Fruit fly (Drosophila melanogaster) whole organism, embryonic: ENCODE measurements around the gene Naxd.

Experiments
- Asciz ChIP-seq: fragments of 200-800 bp; sonication (Bioruptor generic); optimal IDR thresholded peaks from 2 replicates; lab custom pipeline; 2017; ENCODE audit warnings: missing biosample characterization, mild to moderate bottlenecking, missing genetic modification characterization, missing genetic modification reagents
- Atf3 ChIP-seq: fragments of 200-800 bp; sonication (Bioruptor generic); optimal IDR thresholded peaks from 3 replicates; lab custom pipeline; 2016; ENCODE audit warnings: missing biosample characterization, missing genetic modification characterization
- CG1024 ChIP-seq: fragments of 200-800 bp; sonication (Bioruptor generic); IDR thresholded peaks from 2 replicates; pipeline ENCODE4 v1.3.6; 2022; ENCODE audit warnings: missing biosample characterization, missing genetic modification characterization
- CG10462 ChIP-seq: fragments of 200-800 bp; sonication (Bioruptor generic); optimal IDR thresholded peaks from 2 replicates; lab custom pipeline; 2016; ENCODE audit warnings: missing biosample characterization, missing genetic modification characterization
- CG11695 ChIP-seq: fragments of 200-800 bp; sonication (Bioruptor generic); IDR thresholded peaks from 3 replicates; pipeline ENCODE4 v1.3.6; 2022; ENCODE audit warnings: missing biosample characterization, missing genetic modification characterization
- CG12071 ChIP-seq: fragments of 200-800 bp; sonication (Bioruptor generic); optimal IDR thresholded peaks from 3 replicates; lab custom pipeline; 2018; ENCODE audit warnings: missing biosample characterization, mild to moderate bottlenecking, missing genetic modification characterization
- CG13775 ChIP-seq: fragments of 200-800 bp; sonication (Bioruptor generic); optimal IDR thresholded peaks from 3 replicates; lab custom pipeline; 2017; ENCODE audit warnings: missing biosample characterization, mild to moderate bottlenecking, missing genetic modification characterization
- CG17359 ChIP-seq: fragments of 200-800 bp; sonication (Bioruptor generic); optimal IDR thresholded peaks from 3 replicates; lab custom pipeline; 2018; ENCODE audit warnings: missing biosample characterization, mild to moderate bottlenecking, missing genetic modification characterization, moderate library complexity
- CG2875 ChIP-seq: fragments of 200-800 bp; sonication (Bioruptor generic); optimal IDR thresholded peaks from 2 replicates; lab custom pipeline; 2017; ENCODE audit warnings: missing biosample characterization, mild to moderate bottlenecking, missing genetic modification characterization, missing genetic modification reagents
- CG30020 ChIP-seq: fragments of 200-800 bp; optimal IDR thresholded peaks from 2 replicates; lab custom pipeline; 2019; ENCODE audit warnings: missing biosample characterization, mild to moderate bottlenecking, missing genetic modification characterization, moderate library complexity
- CG31365 ChIP-seq: fragments of 200-800 bp; sonication (Bioruptor generic); optimal IDR thresholded peaks from 2 replicates; lab custom pipeline; 2018; ENCODE audit warnings: missing biosample characterization, mild to moderate bottlenecking, missing genetic modification characterization
- CG6791 ChIP-seq: fragments of 200-800 bp; sonication (Bioruptor generic); IDR thresholded peaks from 3 replicates; pipeline ENCODE4 v1.3.6; 2022; ENCODE audit warnings: missing biosample characterization, missing genetic modification characterization; ENCODE audit not compliant: partially characterized antibody
- CG7928 ChIP-seq: fragments of 200-800 bp; sonication (Bioruptor generic); optimal IDR thresholded peaks from 2 replicates; lab custom pipeline; 2017; ENCODE audit warnings: missing biosample characterization, mild to moderate bottlenecking, missing genetic modification characterization
- CG8290 ChIP-seq, 3 experiments: fragments of 200-800 bp; sonication (Bioruptor generic); optimal IDR thresholded peaks; 2 replicates each; lab custom pipeline; 2016 to 2019; ENCODE audit warnings: missing biosample characterization in 3 of 3, missing genetic modification characterization in 3 of 3, mild to moderate bottlenecking in 2 of 3, moderate library complexity in 1 of 3
- CTCF ChIP-seq: fragments of 200-800 bp; sonication (Bioruptor generic); optimal IDR thresholded peaks from 2 replicates; lab custom pipeline; 2017; ENCODE audit warnings: missing biosample characterization, mild to moderate bottlenecking, missing genetic modification characterization, moderate library complexity
- Camta ChIP-seq: fragments of 200-800 bp; sonication (Bioruptor generic); optimal IDR thresholded peaks from 2 replicates; lab custom pipeline; 2016; ENCODE audit warnings: missing biosample characterization, missing genetic modification characterization
- CrebB ChIP-seq: fragments of 200-800 bp; sonication (Bioruptor generic); optimal IDR thresholded peaks from 3 replicates; lab custom pipeline; 2018; ENCODE audit warnings: missing biosample characterization, mild to moderate bottlenecking, missing genetic modification characterization
- Dek ChIP-seq: fragments of 200-800 bp; sonication (Bioruptor generic); optimal IDR thresholded peaks from 3 replicates; lab custom pipeline; 2019; ENCODE audit warnings: missing biosample characterization, mild to moderate bottlenecking, missing genetic modification characterization, moderate library complexity
- Dp ChIP-seq: fragments of 200-800 bp; sonication (Bioruptor generic); optimal IDR thresholded peaks from 2 replicates; lab custom pipeline; 2018; ENCODE audit warnings: missing biosample characterization, mild to moderate bottlenecking, missing genetic modification characterization, moderate library complexity
- GATAe ChIP-seq: fragments of 200-800 bp; sonication (Bioruptor generic); conservative IDR thresholded peaks from 2 replicates; pipeline ENCODE4 v1.3.6; 2022; ENCODE audit warnings: missing biosample characterization, missing genetic modification characterization
- HmgD ChIP-seq: fragments of 200-800 bp; sonication (Bioruptor generic); optimal IDR thresholded peaks from 3 replicates; lab custom pipeline; 2016; ENCODE audit warnings: missing biosample characterization, missing genetic modification characterization
- MESR4 ChIP-seq: fragments of 200-800 bp; sonication (Bioruptor generic); optimal IDR thresholded peaks from 2 replicates; lab custom pipeline; 2018; ENCODE audit warnings: missing biosample characterization, mild to moderate bottlenecking, missing genetic modification characterization, moderate library complexity
- Opbp ChIP-seq: fragments of 200-800 bp; sonication (Bioruptor generic); IDR thresholded peaks from 3 replicates; pipeline ENCODE4 v1.3.6; 2022; ENCODE audit warnings: missing biosample characterization, missing genetic modification characterization; ENCODE audit not compliant: partially characterized antibody
- Optix ChIP-seq: fragments of 200-800 bp; sonication (Bioruptor generic); IDR thresholded peaks from 3 replicates; pipeline ENCODE4 v1.3.6; 2022; ENCODE audit warnings: missing biosample characterization, missing genetic modification characterization
- PHDP ChIP-seq: fragments of 200-800 bp; sonication (Bioruptor generic); optimal IDR thresholded peaks from 3 replicates; lab custom pipeline; 2018; ENCODE audit warnings: missing biosample characterization, mild to moderate bottlenecking, missing genetic modification characterization, moderate library complexity
- Ssrp ChIP-seq: fragments of 200-800 bp; sonication (Bioruptor generic); optimal IDR thresholded peaks from 2 replicates; lab custom pipeline; 2018; ENCODE audit warnings: missing biosample characterization, mild to moderate bottlenecking, missing genetic modification characterization, moderate library complexity
- Stat92E ChIP-seq, 3 experiments: fragments of >200 bp in 2 of 3; fragments of 200-800 bp in 1 of 3; sonication (Bioruptor generic) in 1 of 3; optimal IDR thresholded peaks; 2 replicates each; lab custom pipeline; 2017 to 2019; ENCODE audit warnings: missing biosample characterization in 3 of 3, missing genetic modification characterization in 3 of 3, mild to moderate bottlenecking in 1 of 3, moderate library complexity in 1 of 3
- chif ChIP-seq, 2 experiments: fragments of 200-800 bp; sonication (Bioruptor generic); optimal IDR thresholded peaks; 3 replicates each; lab custom pipeline; 2016; ENCODE audit warnings: missing biosample characterization in 2 of 2, missing genetic modification characterization in 2 of 2
- da ChIP-seq: fragments of 200-800 bp; sonication (Bioruptor generic); optimal IDR thresholded peaks from 2 replicates; lab custom pipeline; 2016; ENCODE audit warnings: missing biosample characterization, missing genetic modification characterization
- dati ChIP-seq: fragments of 200-800 bp; sonication (Bioruptor generic); IDR thresholded peaks from 2 replicates; pipeline ENCODE4 v1.3.6; 2022; ENCODE audit warnings: missing biosample characterization, missing genetic modification characterization
- dmrt99B ChIP-seq: fragments of 200-800 bp; sonication (Bioruptor generic); optimal IDR thresholded peaks from 2 replicates; lab custom pipeline; 2018; ENCODE audit warnings: missing biosample characterization, mild to moderate bottlenecking, missing genetic modification characterization, moderate library complexity
- fru ChIP-seq: fragments of >200 bp; optimal IDR thresholded peaks from 2 replicates; lab custom pipeline; 2017
- fu2 ChIP-seq: fragments of 200-800 bp; sonication (Bioruptor generic); optimal IDR thresholded peaks from 2 replicates; lab custom pipeline; 2016; ENCODE audit warnings: missing biosample characterization, missing genetic modification characterization
- kah ChIP-seq: fragments of 200-800 bp; sonication (Bioruptor generic); optimal IDR thresholded peaks from 2 replicates; lab custom pipeline; 2018; ENCODE audit warnings: missing biosample characterization, mild to moderate bottlenecking, missing genetic modification characterization
- luna ChIP-seq: fragments of 200-800 bp; sonication (Bioruptor generic); optimal IDR thresholded peaks from 2 replicates; lab custom pipeline; 2016; ENCODE audit warnings: missing biosample characterization, missing genetic modification characterization
- nerfin-2 ChIP-seq: fragments of 200-800 bp; sonication (Bioruptor generic); IDR thresholded peaks from 2 replicates; pipeline ENCODE4 v1.3.6; 2022; ENCODE audit warnings: missing biosample characterization, missing genetic modification characterization; ENCODE audit not compliant: partially characterized antibody
- org-1 ChIP-seq: fragments of 200-800 bp; sonication (Bioruptor generic); optimal IDR thresholded peaks from 2 replicates; lab custom pipeline; 2017; ENCODE audit warnings: missing biosample characterization, missing genetic modification characterization
- otp ChIP-seq: fragments of 200-800 bp; sonication (Bioruptor generic); IDR thresholded peaks from 3 replicates; pipeline ENCODE4, ENCODE4 v1.3.6; 2022; ENCODE audit warnings: missing biosample characterization, missing genetic modification characterization
- pita ChIP-seq: fragments of 200-800 bp; sonication (Bioruptor generic); optimal IDR thresholded peaks from 2 replicates; lab custom pipeline; 2017; ENCODE audit warnings: missing biosample characterization, mild to moderate bottlenecking, missing genetic modification characterization
- psq ChIP-seq: fragments of 200-800 bp; sonication (Bioruptor generic); optimal IDR thresholded peaks from 2 replicates; lab custom pipeline; 2017; ENCODE audit warnings: missing biosample characterization, missing genetic modification characterization
- pzg ChIP-seq: fragments of 200-800 bp; sonication (Bioruptor generic); optimal IDR thresholded peaks from 3 replicates; lab custom pipeline; 2018; ENCODE audit warnings: missing biosample characterization, mild to moderate bottlenecking, missing genetic modification characterization, moderate library complexity
- rib ChIP-seq: fragments of 200-800 bp; sonication (Bioruptor generic); IDR thresholded peaks from 2 replicates; pipeline ENCODE4 v1.3.6; 2022; ENCODE audit warnings: missing biosample characterization, missing genetic modification characterization
- sd ChIP-seq: fragments of 200-800 bp; sonication (Bioruptor generic); optimal IDR thresholded peaks from 3 replicates; lab custom pipeline; 2018; ENCODE audit warnings: missing biosample characterization, mild to moderate bottlenecking, missing genetic modification characterization, moderate library complexity
- tgo ChIP-seq: fragments of 200-800 bp; sonication (Bioruptor generic); IDR thresholded peaks from 3 replicates; pipeline ENCODE4 v1.3.6; 2022; ENCODE audit warnings: missing biosample characterization, missing genetic modification characterization
- tup ChIP-seq: fragments of 200-800 bp; sonication (Bioruptor generic); optimal IDR thresholded peaks from 2 replicates; lab custom pipeline; 2016; ENCODE audit warnings: missing biosample characterization, mild to moderate bottlenecking, missing genetic modification characterization, moderate library complexity
- unpg ChIP-seq: fragments of 200-800 bp; sonication (Bioruptor generic); optimal IDR thresholded peaks from 3 replicates; lab custom pipeline; 2018; ENCODE audit warnings: missing biosample characterization, mild to moderate bottlenecking, missing genetic modification characterization, moderate library complexity
- zen ChIP-seq: fragments of 200-800 bp; sonication (Bioruptor generic); optimal IDR thresholded peaks from 3 replicates; lab custom pipeline; 2018; ENCODE audit warnings: missing biosample characterization, mild to moderate bottlenecking, missing genetic modification characterization, moderate library complexity
- zfh1 ChIP-seq: fragments of 200-800 bp; sonication (Bioruptor generic); IDR thresholded peaks from 3 replicates; pipeline ENCODE4 v1.3.6; 2022; ENCODE audit warnings: missing biosample characterization, missing genetic modification characterization

The Naxd gene

dm6 chr3L:19092125-19093058 is 5.1 kb downstream of the Naxd start, which contains the start of gene MESR6 (continued):
- TF ChIP-seq CG13775 (GFP tag; lab: Kevin White, UChicago) (no peak), Opbp (GFP tag; lab: Robert Waterston, UW) (peak; percentile 85), zen (tag; lab: Kevin White, UChicago) (peak; percentile 29), GATAe (no peak), HmgD (GFP tag; lab: Kevin White, UChicago) (peak; percentile 9), CG10462 (GFP tag; lab: Kevin White, UChicago) (no peak), Camta (GFP tag; lab: Kevin White, UChicago) (peak; percentile 7), Ssrp (peak; percentile 11), org-1 (GFP tag; lab: Kevin White, UChicago) (no peak), fru (no peak), CG11695 (peak; percentile 28; the same call in 1 of the 3 replicates), Stat92E (GFP tag; optimal IDR thresholded peaks at IDR 0.05; lab: Kevin White, UChicago) (peak in 1 of 3 experiments; percentile 75), psq (GFP tag; lab: Kevin White, UChicago) (no peak), Asciz (GFP tag; lab: Kevin White, UChicago) (peak; percentile 44), da (GFP tag; lab: Kevin White, UChicago) (no peak), CG8290 (GFP tag; optimal IDR thresholded peaks at IDR 0.05; lab: Kevin White, UChicago) (no peak), CG8290 (tag; optimal IDR thresholded peaks at IDR 0.05; lab: Kevin White, UChicago) (peak in 1 of 2 experiments; percentile 68), zfh1 (no peak; the same call in 2 of the 3 replicates), CG30020 (peak; percentile 41), dati (GFP tag; lab: Robert Waterston, UW) (no peak), pita (GFP tag; lab: Kevin White, UChicago) (no peak), PHDP (peak; percentile 29), kah (no peak), CrebB (tag; lab: Kevin White, UChicago) (no peak), CG6791 (peak; percentile 84), fu2 (GFP tag; lab: Kevin White, UChicago) (no peak), dmrt99B (tag; lab: Kevin White, UChicago) (peak; percentile 54), nerfin-2 (GFP tag; lab: Robert Waterston, UW) (no peak), otp (GFP tag; lab: Robert Waterston, UW) (no peak), chif (GFP tag; optimal IDR thresholded peaks at IDR 0.05; lab: Kevin White, UChicago) (peak in 1 of 2 experiments; percentile 2), CTCF (GFP tag; lab: Kevin White, UChicago) (no peak), Atf3 (GFP tag; lab: Kevin White, UChicago) (no peak), Dp (GFP tag; lab: Kevin White, UChicago) (peak; percentile 64), tgo (GFP tag; lab: Robert Waterston, UW) (peak; percentile 11; the same call in 2 of the 3 replicates), tup (GFP tag; lab: Kevin White, UChicago) (no peak), CG31365 (tag; lab: Kevin White, UChicago) (no peak), CG12071 (no peak), CG2875 (GFP tag; lab: Kevin White, UChicago) (no peak), MESR4 (GFP tag; lab: Kevin White, UChicago) (peak; percentile 84), Dek (peak; percentile 63), CG7928 (GFP tag; lab: Kevin White, UChicago) (peak; percentile 83), rib (peak; percentile 27; the same call in 1 of the 2 replicates), sd (no peak), Optix (GFP tag; lab: Robert Waterston, UW) (no peak), unpg (peak; percentile 34), luna (peak; percentile 3), CG17359 (tag; lab: Kevin White, UChicago) (peak; percentile 12), pzg (GFP tag; lab: Kevin White, UChicago) (peak; percentile 95), CG1024 (GFP tag; lab: Robert Waterston, UW) (no peak)
